Worm (Caenorhabditis elegans) whole organism, L4/young adult: ENCODE data around the gene F21C10.3.
A peak's percentile ranks its signal among the peaks of the same experiment; 100 is the strongest.

Experiments
- W03F9.2 ChIP-seq: fragments of 150-350 bp; optimal IDR thresholded peaks from 2 replicates; lab custom pipeline; 2014; ENCODE audit warnings: missing biosample characterization, missing genetic modification characterization
- dao-5 ChIP-seq: sonication (generic microtip); optimal IDR thresholded peaks from 2 replicates; lab custom pipeline; 2016; ENCODE audit warnings: missing genotype, missing genetic modification characterization, moderate library complexity, missing compliant biosample characterization
- him-1 ChIP-seq: sonication (generic microtip); optimal IDR thresholded peaks from 2 replicates; lab custom pipeline; 2016; ENCODE audit warnings: missing genotype, missing genetic modification reagents, missing genetic modification characterization, missing compliant biosample characterization

Gene F21C10.3

ce11 chrV:9162955-9163468 is 35.1 kb downstream of the F21C10.3 start, which contains the start of gene col-145:
TSS of gene col-145 (minus strand) at chrV:9163005.
- no peak for TF ChIP-seq W03F9.2 (tag; lab: Kevin White, UChicago)
- TF ChIP-seq dao-5 (tag; lab: Kevin White, UChicago): no peak
- no peak for TF ChIP-seq him-1 (tag; lab: Kevin White, UChicago)

DNA sequence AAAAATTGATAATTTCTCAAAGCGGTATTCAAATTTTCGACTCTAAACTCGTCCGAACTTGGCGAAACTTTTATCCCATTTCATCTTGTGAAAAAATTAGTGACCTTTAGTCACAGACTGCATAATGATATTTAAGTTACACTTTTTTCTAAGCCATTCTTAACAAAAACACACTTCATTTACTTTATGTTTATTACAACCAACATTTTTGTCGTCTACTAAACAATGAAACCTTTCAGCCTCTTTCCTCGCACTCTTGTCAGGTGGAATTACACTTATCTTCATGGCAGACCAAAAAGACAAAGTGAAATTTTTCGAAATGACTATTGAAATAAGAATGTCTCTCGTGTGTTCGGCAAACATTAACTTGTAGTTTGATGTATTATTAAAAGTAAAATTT is 36.0 kb downstream of the F21C10.3 start:
- TF ChIP-seq W03F9.2 (tag; lab: Kevin White, UChicago) (no peak), him-1 (tag; lab: Kevin White, UChicago) (no peak), dao-5 (tag; lab: Kevin White, UChicago) (no peak)

DNA sequence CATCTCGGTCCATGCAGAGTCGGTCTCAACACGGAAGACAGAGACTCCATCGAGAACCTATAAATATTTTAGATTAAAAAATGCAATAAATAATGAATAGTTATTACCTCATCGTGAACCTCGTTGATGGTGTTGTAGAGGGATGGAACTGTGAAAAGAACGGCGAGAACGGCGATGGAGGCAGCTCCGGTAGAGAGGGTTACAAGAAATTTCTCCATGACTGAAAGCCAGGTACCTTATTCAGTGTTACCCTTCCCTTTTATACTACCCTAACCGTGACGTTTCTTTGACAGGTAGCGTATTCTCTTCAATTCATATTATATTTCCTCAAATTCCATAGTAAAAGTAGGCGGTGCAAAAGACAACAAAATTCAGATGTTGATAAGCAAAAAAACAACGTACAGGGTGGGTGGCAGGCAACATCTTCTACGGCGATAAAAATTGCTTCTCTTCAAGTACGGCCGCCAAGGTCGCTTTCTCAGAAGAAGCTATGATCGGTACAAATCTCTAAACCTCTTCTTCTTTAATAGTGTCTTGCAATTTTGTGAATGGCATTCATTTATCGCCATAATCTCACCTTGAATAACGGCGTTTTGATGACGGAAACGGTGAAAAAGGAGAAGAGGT is 37.3 kb downstream of the F21C10.3 start, which contains the start of gene col-10:
col-10 (minus strand) TSS at position 235 of the 627 bp plus-strand sequence.
- TF ChIP-seq dao-5 (tag; lab: Kevin White, UChicago) (no peak), W03F9.2 (tag; lab: Kevin White, UChicago) (no peak), him-1 (tag; lab: Kevin White, UChicago) (no peak)

ce11 chrV:9166306-9166705 is 38.4 kb downstream of the F21C10.3 start:
- TF ChIP-seq dao-5 (tag; lab: Kevin White, UChicago) (no peak), W03F9.2 (tag; lab: Kevin White, UChicago) (no peak), him-1 (tag; lab: Kevin White, UChicago) (no peak)

DNA sequence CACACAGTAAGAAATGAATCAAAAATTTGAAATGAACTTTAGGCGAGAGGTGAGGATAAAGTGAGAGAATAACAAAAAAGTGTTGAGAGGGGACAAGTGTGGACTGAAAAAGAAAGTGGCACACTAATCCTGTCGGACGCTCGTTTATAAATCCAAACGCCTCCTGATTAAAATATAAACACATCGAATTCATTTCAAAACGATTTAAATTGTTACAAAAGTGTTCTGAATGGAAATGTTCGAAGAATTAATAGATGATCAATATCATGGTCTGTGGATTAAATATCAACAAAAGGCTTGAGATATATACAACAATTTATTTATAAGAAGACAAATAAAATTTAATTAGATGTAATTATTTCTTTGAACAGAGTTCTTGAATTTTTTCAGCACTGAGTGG is 40.2 kb downstream of the F21C10.3 start, which contains the start of gene B0222.11:
B0222.11 (minus strand) TSS at position 101 of the 400 bp plus-strand sequence.
- TF ChIP-seq dao-5 (tag; lab: Kevin White, UChicago) (no peak), W03F9.2 (tag; lab: Kevin White, UChicago) (no peak), him-1 (tag; lab: Kevin White, UChicago) (no peak)

- no peak for TF ChIP-seq him-1 (tag; lab: Kevin White, UChicago)
- no peak for TF ChIP-seq W03F9.2 (tag; lab: Kevin White, UChicago)
Observed at ce11 chrV:9172989-9173388, 45.1 kb downstream of the F21C10.3 start, which contains the start of gene gad-3. TSS of gene gad-3 (minus strand) at chrV:9173005.

DNA sequence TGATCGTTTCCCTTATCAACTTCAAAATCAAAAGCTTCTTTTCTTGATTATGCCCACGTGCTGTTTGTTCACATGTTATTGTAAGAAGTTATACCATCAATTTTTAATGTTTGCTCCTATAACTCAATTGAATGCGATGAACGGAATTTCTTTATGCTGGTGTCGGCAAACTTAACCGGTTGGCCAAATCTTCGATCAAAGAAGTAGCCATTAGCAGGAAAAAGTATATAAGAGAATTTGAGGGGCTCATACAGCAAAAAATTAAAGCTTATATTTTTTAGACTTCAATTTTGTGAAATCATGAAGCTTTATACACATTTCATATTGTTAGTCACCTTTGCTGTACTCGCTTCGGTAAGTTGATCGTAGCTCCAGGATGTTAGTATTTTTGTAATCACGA is 45.9 kb downstream of the F21C10.3 start, which contains the start of gene pqn-16:
pqn-16 (plus strand) TSS at position 301 of the 400 bp plus-strand sequence.
- TF ChIP-seq him-1 (tag; lab: Kevin White, UChicago) (no peak), W03F9.2 (tag; lab: Kevin White, UChicago) (no peak), dao-5 (tag; lab: Kevin White, UChicago) (no peak)

DNA sequence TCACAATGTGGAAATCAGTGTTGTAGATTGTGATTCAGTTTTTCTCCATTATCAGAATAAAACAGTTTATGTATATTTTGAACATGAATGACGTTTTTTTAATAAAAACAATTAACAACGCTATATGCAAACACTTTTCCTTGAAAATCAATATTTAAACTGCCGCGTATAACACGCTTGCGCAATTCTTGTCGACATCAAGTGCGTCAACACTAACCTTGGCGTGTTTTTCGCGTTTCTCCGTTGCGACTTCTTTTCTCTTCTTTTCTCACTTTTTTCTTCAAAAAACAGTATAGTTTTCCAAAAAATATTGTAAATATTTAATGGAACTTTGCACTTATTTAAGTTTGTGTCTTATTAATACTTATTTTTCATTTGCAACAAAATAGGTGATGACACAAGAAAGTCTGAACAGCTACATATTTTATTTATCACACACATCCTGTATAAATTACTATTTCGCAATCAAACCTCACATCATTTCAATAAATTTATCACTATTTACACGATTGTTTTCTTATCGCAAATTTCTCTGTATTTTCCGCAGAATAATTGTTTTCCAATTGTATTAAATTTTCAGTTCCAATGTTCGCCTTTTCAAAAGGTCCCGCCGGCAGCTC is 47.5 kb downstream of the F21C10.3 start, which contains the start of gene spas-1:
spas-1 (plus strand) TSS at position 572 of the 620 bp plus-strand sequence.
- TF ChIP-seq him-1 (tag; lab: Kevin White, UChicago): no peak
- TF ChIP-seq W03F9.2 (tag; lab: Kevin White, UChicago): peak; percentile 92
